Fruit fly (Drosophila melanogaster) whole organism, embryonic: ENCODE data around the gene Notum.

Source experiments
- CG1024 ChIP-seq: fragments of 200-800 bp; sonication (Bioruptor generic); IDR thresholded peaks from 2 replicates; pipeline ENCODE4 v1.3.6; 2022; ENCODE audit warnings: missing biosample characterization, missing genetic modification characterization
- CG10366 ChIP-seq: fragments of 200-800 bp; sonication (Bioruptor generic); IDR thresholded peaks from 2 replicates; pipeline ENCODE4 v1.3.6; 2022; ENCODE audit warnings: missing biosample characterization, missing genetic modification characterization
- CG10431 ChIP-seq: fragments of 200-800 bp; sonication (Bioruptor generic); optimal IDR thresholded peaks from 3 replicates; lab custom pipeline; 2018; ENCODE audit warnings: missing biosample characterization, mild to moderate bottlenecking, missing genetic modification characterization
- CG10959 ChIP-seq: fragments of 200-800 bp; sonication (Bioruptor generic); IDR thresholded peaks from 2 replicates; pipeline ENCODE4 v1.3.6; 2022; ENCODE audit warnings: missing biosample characterization, missing genetic modification characterization
- CG1233 ChIP-seq: fragments of 200-800 bp; sonication (Bioruptor generic); optimal IDR thresholded peaks from 4 replicates; lab custom pipeline; 2018; ENCODE audit warnings: missing biosample characterization, mild to moderate bottlenecking, missing genetic modification characterization
- CG15269 ChIP-seq: fragments of 200-800 bp; sonication (Bioruptor generic); optimal IDR thresholded peaks from 2 replicates; lab custom pipeline; 2018; ENCODE audit warnings: missing biosample characterization, mild to moderate bottlenecking, missing genetic modification characterization, moderate library complexity
- CG15696 ChIP-seq: fragments of 200-800 bp; sonication (Bioruptor generic); optimal IDR thresholded peaks from 2 replicates; lab custom pipeline; 2019; ENCODE audit warnings: missing biosample characterization, mild to moderate bottlenecking, missing genetic modification characterization, moderate library complexity
- CG16779 ChIP-seq: fragments of 200-800 bp; sonication (Bioruptor generic); IDR thresholded peaks from 2 replicates; pipeline ENCODE4 v1.3.6; 2022; ENCODE audit warnings: missing biosample characterization, missing genetic modification characterization
- CG16863 ChIP-seq: fragments of 200-800 bp; sonication (Bioruptor generic); optimal IDR thresholded peaks from 3 replicates; lab custom pipeline; 2016; ENCODE audit warnings: missing biosample characterization, missing genetic modification characterization
- CG17328 ChIP-seq: fragments of 200-800 bp; sonication (Bioruptor generic); IDR thresholded peaks from 2 replicates; pipeline ENCODE4 v1.3.6; 2022; ENCODE audit warnings: missing biosample characterization, missing genetic modification characterization
- CG17359 ChIP-seq: fragments of 200-800 bp; sonication (Bioruptor generic); optimal IDR thresholded peaks from 3 replicates; lab custom pipeline; 2018; ENCODE audit warnings: missing biosample characterization, mild to moderate bottlenecking, missing genetic modification characterization, moderate library complexity
- CG17829 ChIP-seq: fragments of 200-800 bp; optimal IDR thresholded peaks from 2 replicates; lab custom pipeline; 2019; ENCODE audit warnings: missing biosample characterization, mild to moderate bottlenecking, missing genetic modification characterization, moderate library complexity
- CG2116 ChIP-seq: fragments of 200-800 bp; sonication (Bioruptor generic); optimal IDR thresholded peaks from 3 replicates; lab custom pipeline; 2018; ENCODE audit warnings: missing biosample characterization, mild to moderate bottlenecking, missing genetic modification characterization
- CG3065 ChIP-seq: fragments of 200-800 bp; sonication (Bioruptor generic); optimal IDR thresholded peaks from 2 replicates; lab custom pipeline; 2016; ENCODE audit warnings: missing biosample characterization, missing genetic modification characterization
- CG32767 ChIP-seq: fragments of 200-800 bp; sonication (Bioruptor generic); IDR thresholded peaks from 2 replicates; pipeline ENCODE4 v1.3.6; 2022; ENCODE audit warnings: missing biosample characterization, missing genetic modification characterization
- CG3995 ChIP-seq: fragments of 200-800 bp; sonication (Bioruptor generic); optimal IDR thresholded peaks from 3 replicates; lab custom pipeline; 2016; ENCODE audit warnings: missing biosample characterization, missing genetic modification characterization
- CG4360 ChIP-seq: fragments of 200-800 bp; sonication (Bioruptor generic); IDR thresholded peaks from 2 replicates; pipeline ENCODE4 v1.3.6; 2022; ENCODE audit warnings: missing biosample characterization, missing genetic modification characterization
- CG43689 ChIP-seq: fragments of 200-800 bp; sonication (Bioruptor generic); IDR thresholded peaks from 2 replicates; pipeline ENCODE4 v1.3.6; 2022; ENCODE audit warnings: missing biosample characterization, missing genetic modification characterization
- CG6654 ChIP-seq: fragments of 200-800 bp; sonication (Bioruptor generic); optimal IDR thresholded peaks from 2 replicates; lab custom pipeline; 2017; ENCODE audit warnings: missing biosample characterization, mild to moderate bottlenecking, missing genetic modification characterization
- CG8478 ChIP-seq: fragments of >200 bp; optimal IDR thresholded peaks from 2 replicates; lab custom pipeline; 2018
- CTCF ChIP-seq: fragments of 200-800 bp; sonication (Bioruptor generic); optimal IDR thresholded peaks from 2 replicates; lab custom pipeline; 2017; ENCODE audit warnings: missing biosample characterization, mild to moderate bottlenecking, missing genetic modification characterization, moderate library complexity
- D ChIP-seq, 2 experiments: fragments of 200-800 bp in 1 of 2; fragments of >200 bp in 1 of 2; sonication (Bioruptor generic) in 1 of 2; optimal IDR thresholded peaks; 2 replicates in 1 of 2; 3 replicates in 1 of 2; lab custom pipeline; 2017; ENCODE audit warnings: mild to moderate bottlenecking in 1 of 2, missing biosample characterization in 1 of 2, missing genetic modification characterization in 1 of 2, missing genetic modification reagents in 1 of 2
- Doc3 ChIP-seq: fragments of 200-800 bp; sonication (Bioruptor generic); IDR thresholded peaks from 3 replicates; pipeline ENCODE4 v1.3.6; 2022; ENCODE audit warnings: missing biosample characterization, missing genetic modification characterization; ENCODE audit not compliant: partially characterized antibody
- E2f2 ChIP-seq: fragments of 200-800 bp; sonication (Bioruptor generic); IDR thresholded peaks from 2 replicates; pipeline ENCODE4 v1.3.6; 2022; ENCODE audit warnings: missing biosample characterization, missing genetic modification characterization
- Ets65A ChIP-seq: fragments of 200-800 bp; sonication (Bioruptor generic); peaks from one replicate; lab custom pipeline; 2016; ENCODE audit warnings: missing biosample characterization, missing genetic modification characterization
- HHEX ChIP-seq: fragments of 200-800 bp; sonication (Bioruptor generic); optimal IDR thresholded peaks from 3 replicates; lab custom pipeline; 2017; ENCODE audit warnings: missing biosample characterization, mild to moderate bottlenecking, missing genetic modification characterization, missing genetic modification reagents
- HLH3B ChIP-seq: fragments of 200-800 bp; sonication (Bioruptor generic); IDR thresholded peaks from 2 replicates; pipeline ENCODE4 v1.3.6; 2022; ENCODE audit warnings: missing biosample characterization, missing genetic modification characterization
- Hsf ChIP-seq: fragments of 200-800 bp; sonication (Bioruptor generic); optimal IDR thresholded peaks from 3 replicates; lab custom pipeline; 2016; ENCODE audit warnings: missing biosample characterization, missing genetic modification characterization
- MBD-R2 ChIP-seq: fragments of 200-800 bp; sonication (Bioruptor generic); IDR thresholded peaks from 2 replicates; pipeline ENCODE4 v1.3.6; 2022; ENCODE audit warnings: missing biosample characterization, missing genetic modification characterization
- Med ChIP-seq: fragments of 200-800 bp; sonication (Bioruptor generic); peaks from one replicate; lab custom pipeline; 2016; ENCODE audit warnings: missing biosample characterization, missing genetic modification characterization, mild to moderate bottlenecking, inconsistent platforms, moderate library complexity
- Mrtf ChIP-seq: fragments of 200-800 bp; sonication (Bioruptor generic); IDR thresholded peaks from 3 replicates; pipeline ENCODE4 v1.3.6; 2022; ENCODE audit warnings: missing biosample characterization, missing genetic modification characterization
- Nf-YB ChIP-seq: fragments of 200-800 bp; sonication (Bioruptor generic); optimal IDR thresholded peaks from 3 replicates; lab custom pipeline; 2019; ENCODE audit warnings: missing biosample characterization, mild to moderate bottlenecking, missing genetic modification characterization, moderate library complexity
- Ravus ChIP-seq: fragments of 200-800 bp; sonication (Bioruptor generic); IDR thresholded peaks from 2 replicates; pipeline ENCODE4 v1.3.6; 2022; ENCODE audit warnings: missing biosample characterization, missing genetic modification characterization
- Vsx1 ChIP-seq: fragments of 200-800 bp; sonication (Bioruptor generic); optimal IDR thresholded peaks from 2 replicates; lab custom pipeline; 2017; ENCODE audit warnings: missing biosample characterization, mild to moderate bottlenecking, missing genetic modification characterization, missing genetic modification reagents
- abd-A ChIP-seq: fragments of 200-800 bp; sonication (Bioruptor generic); optimal IDR thresholded peaks from 3 replicates; lab custom pipeline; 2019; ENCODE audit warnings: missing biosample characterization, mild to moderate bottlenecking, missing genetic modification characterization, moderate library complexity
- al ChIP-seq: fragments of 200-800 bp; sonication (Bioruptor generic); IDR thresholded peaks from 2 replicates; pipeline ENCODE4 v1.3.6; 2022; ENCODE audit warnings: missing biosample characterization, missing genetic modification characterization
- br ChIP-seq: fragments of >200 bp; optimal IDR thresholded peaks from 2 replicates; lab custom pipeline; 2017
- corto ChIP-seq: fragments of 200-800 bp; sonication (Bioruptor generic); optimal IDR thresholded peaks from 2 replicates; lab custom pipeline; 2016; ENCODE audit warnings: missing biosample characterization, mild to moderate bottlenecking, missing genetic modification characterization, moderate library complexity
- eve ChIP-seq, 2 experiments: fragments of >200 bp; optimal IDR thresholded peaks; 2 replicates each; lab custom pipeline; 2017; ENCODE audit warnings: missing biosample characterization in 2 of 2, missing genetic modification characterization in 2 of 2
- gce ChIP-seq: fragments of 200-800 bp; sonication (Bioruptor generic); IDR thresholded peaks from 3 replicates; pipeline ENCODE4 v1.3.6; 2022; ENCODE audit warnings: missing biosample characterization, missing genetic modification characterization
- gro ChIP-seq: fragments of 200-800 bp; sonication (Bioruptor generic); optimal IDR thresholded peaks from 2 replicates; lab custom pipeline; 2016; ENCODE audit warnings: missing biosample characterization, missing genetic modification characterization
- jing ChIP-seq: fragments of 200-800 bp; sonication (Bioruptor generic); optimal IDR thresholded peaks from 2 replicates; lab custom pipeline; 2018; ENCODE audit warnings: missing biosample characterization, mild to moderate bottlenecking, missing genetic modification characterization
- kay ChIP-seq: fragments of 200-800 bp; sonication (Bioruptor generic); optimal IDR thresholded peaks from 2 replicates; lab custom pipeline; 2016; ENCODE audit warnings: missing biosample characterization, missing genetic modification characterization
- oc ChIP-seq: fragments of 200-800 bp; sonication (Bioruptor generic); optimal IDR thresholded peaks from 2 replicates; lab custom pipeline; 2018; ENCODE audit warnings: missing biosample characterization, mild to moderate bottlenecking, missing genetic modification characterization, moderate library complexity
- pan ChIP-seq, 4 experiments: fragments of >200 bp in 3 of 4; fragments of 200-800 bp in 1 of 4; sonication (Bioruptor generic) in 1 of 4; optimal IDR thresholded peaks in 3 of 4; IDR thresholded peaks in 1 of 4; 2 replicates each; pipeline versions ENCODE4 v1.3.6 to Lab custom; 2017 to 2022; ENCODE audit warnings: missing biosample characterization in 2 of 4, missing genetic modification characterization in 2 of 4, mixed read lengths in 1 of 4
- pfk ChIP-seq: fragments of 200-800 bp; sonication (Bioruptor generic); optimal IDR thresholded peaks from 2 replicates; lab custom pipeline; 2018; ENCODE audit warnings: missing biosample characterization, mild to moderate bottlenecking, missing genetic modification characterization, moderate library complexity
- psq ChIP-seq: fragments of 200-800 bp; sonication (Bioruptor generic); optimal IDR thresholded peaks from 2 replicates; lab custom pipeline; 2017; ENCODE audit warnings: missing biosample characterization, missing genetic modification characterization
- ranshi ChIP-seq: fragments of 200-800 bp; sonication (Bioruptor generic); IDR thresholded peaks from 2 replicates; pipeline ENCODE4 v1.3.6; 2022; ENCODE audit warnings: missing biosample characterization, missing genetic modification characterization
- sd ChIP-seq: fragments of 200-800 bp; sonication (Bioruptor generic); optimal IDR thresholded peaks from 3 replicates; lab custom pipeline; 2018; ENCODE audit warnings: missing biosample characterization, mild to moderate bottlenecking, missing genetic modification characterization, moderate library complexity
- slou ChIP-seq: fragments of 200-800 bp; sonication (Bioruptor generic); optimal IDR thresholded peaks from 3 replicates; lab custom pipeline; 2016; ENCODE audit warnings: missing biosample characterization, missing genetic modification characterization
- stc ChIP-seq: fragments of 200-800 bp; sonication (Bioruptor generic); IDR thresholded peaks from 2 replicates; pipeline ENCODE4 v1.3.6; 2022; ENCODE audit warnings: missing biosample characterization, missing genetic modification characterization
- trem ChIP-seq: fragments of 200-800 bp; optimal IDR thresholded peaks from 3 replicates; lab custom pipeline; 2019; ENCODE audit warnings: missing biosample characterization, mild to moderate bottlenecking, missing genetic modification characterization, moderate library complexity

The Notum gene

DNA sequence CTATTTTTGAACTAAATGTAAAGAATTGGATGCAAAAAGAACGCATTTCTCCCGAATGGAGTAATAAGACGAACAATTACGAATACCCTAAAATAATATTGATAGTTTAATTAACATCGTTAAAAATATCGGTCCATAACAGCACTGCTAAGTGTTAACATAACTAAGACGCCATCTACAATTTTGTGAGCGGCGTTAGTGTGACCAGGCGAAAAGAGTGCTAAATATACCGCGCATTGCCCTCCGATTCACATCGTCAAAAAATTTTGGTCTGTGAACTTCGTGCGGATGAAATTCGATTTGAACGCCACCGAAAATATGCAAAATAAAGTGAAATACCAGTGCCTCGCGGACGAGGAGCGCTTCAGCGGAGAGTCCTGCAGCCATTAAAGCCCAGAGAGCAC lies 28.4 kb downstream of the Notum start, which contains the start of gene Mbs (continued):
- TF ChIP-seq Nf-YB (GFP tag; lab: Kevin White, UChicago) (peak; percentile 22), CG10431 (GFP tag; lab: Kevin White, UChicago) (no peak), pfk (GFP tag; lab: Kevin White, UChicago) (peak; percentile 32), CG17359 (tag; lab: Kevin White, UChicago) (peak; percentile 11), al (GFP tag; lab: Robert Waterston, UW) (no peak), stc (GFP tag; lab: Robert Waterston, UW) (no peak), E2f2 (GFP tag; lab: Robert Waterston, UW) (peak; percentile 55), abd-A (tag; lab: Kevin White, UChicago) (peak; percentile 61), CG16779 (no peak), slou (GFP tag; lab: Kevin White, UChicago) (no peak), oc (tag; lab: Kevin White, UChicago) (no peak), Mrtf (GFP tag; lab: Robert Waterston, UW) (no peak), CG8478 (no peak), MBD-R2 (GFP tag; lab: Robert Waterston, UW) (peak; percentile 25; the same call in 1 of the 2 replicates), trem (tag; lab: Kevin White, UChicago) (peak; percentile 37), D (optimal IDR thresholded peaks at IDR 0.05; lab: Kevin White, UChicago) (no peak), D (GFP tag; optimal IDR thresholded peaks at IDR 0.05; lab: Kevin White, UChicago) (no peak), Vsx1 (GFP tag; lab: Kevin White, UChicago) (peak; percentile 48), CG16863 (GFP tag; lab: Kevin White, UChicago) (no peak), HHEX (GFP tag; lab: Kevin White, UChicago) (peak; percentile 12), CG1024 (no peak), CG4360 (GFP tag; lab: Robert Waterston, UW) (no peak), Ets65A (GFP tag; lab: Kevin White, UChicago) (no peak), sd (tag; lab: Kevin White, UChicago) (no peak), CG17829 (peak; percentile 53), kay (GFP tag; lab: Kevin White, UChicago) (no peak), pan (optimal IDR thresholded peaks at IDR 0.05; lab: Kevin White, UChicago) (no peak), pan (GFP tag; optimal IDR thresholded peaks at IDR 0.05 in 1 of 2, IDR thresholded peaks at IDR 0.05 in 1 of 2) (peak in 1 of 2 experiments; percentile 28), gce (no peak), CG10366 (no peak; the same call in 1 of the 2 replicates), ranshi (GFP tag; lab: Robert Waterston, UW) (no peak), CG32767 (GFP tag; lab: Robert Waterston, UW) (no peak), Doc3 (GFP tag; lab: Robert Waterston, UW) (peak; percentile 37; the same call in 2 of the 3 replicates), CG6654 (GFP tag; lab: Kevin White, UChicago) (no peak), CG3065 (GFP tag; lab: Kevin White, UChicago) (no peak), CTCF (GFP tag; lab: Kevin White, UChicago) (peak; percentile 96), br (lab: Kevin White, UChicago) (no peak), CG1233 (GFP tag; lab: Kevin White, UChicago) (peak; percentile 55), Hsf (GFP tag; lab: Kevin White, UChicago) (no peak), corto (GFP tag; lab: Kevin White, UChicago) (no peak), CG10959 (GFP tag; lab: Robert Waterston, UW) (no peak), CG17328 (GFP tag; lab: Robert Waterston, UW) (no peak), Ravus (GFP tag; lab: Robert Waterston, UW) (no peak), CG15269 (tag; lab: Kevin White, UChicago) (peak; percentile 10), psq (no peak), CG43689 (GFP tag; lab: Robert Waterston, UW) (no peak), HLH3B (GFP tag; lab: Robert Waterston, UW) (no peak), CG2116 (GFP tag; lab: Kevin White, UChicago) (no peak), jing (GFP tag; lab: Kevin White, UChicago) (no peak), Med (peak; percentile 85), CG3995 (GFP tag; lab: Kevin White, UChicago) (no peak), gro (GFP tag; lab: Kevin White, UChicago) (peak; percentile 16), eve (GFP tag; optimal IDR thresholded peaks at IDR 0.05; lab: Kevin White, UChicago) (peak in 1 of 2 experiments; percentile 39), CG15696 (no peak)
